Worm (Caenorhabditis elegans): ENCODE measurements around the gene ttr-12.

- TF ChIP-seq ama-1 (optimal IDR thresholded peaks at IDR 0.05) (no peak), ceh-36 (tag; optimal IDR thresholded peaks at IDR 0.05) (no peak), flt-1 (GFP tag; IDR thresholded peaks at IDR 0.05) (no peak), hmbx-1 (tag; optimal IDR thresholded peaks at IDR 0.05) (no peak), sea-1 (GFP tag; conservative IDR thresholded peaks at IDR 0.05) (no peak), tbx-11 (GFP tag; IDR thresholded peaks at IDR 0.05) (no peak), ceh-13 (GFP tag; optimal IDR thresholded peaks at IDR 0.05) (no peak)
Measured at ce11 chrV:20654350-20654749, 45.8 kb upstream of the ttr-12 start, which contains the start of gene mnr-1.

Measured in whole organism, early embryonic.